Fruit fly (Drosophila melanogaster): ENCODE results near the gene CG14089.

dm6 chr3L:19293178-19293741 lies 12.7 kb upstream of the CG14089 start:
- TF ChIP-seq Sin3A (optimal IDR thresholded peaks at IDR 0.05) (no peak), insv (optimal IDR thresholded peaks at IDR 0.05) (no peak), Myc (optimal IDR thresholded peaks at IDR 0.05) (no peak), psq (optimal IDR thresholded peaks at IDR 0.05) (no peak), h (optimal IDR thresholded peaks at IDR 0.05) (no peak)

Data from Kc167 (cell line).